Fruit fly (Drosophila melanogaster): ENCODE results near the gene tth.

Gene tth

dm6 chrX:13616417-13617050 is at the start of gene tth, which contains the start of gene Tango2:
Gene tth, minus strand, starts transcription at chrX:13616586.
Gene Tango2, plus strand, starts transcription at chrX:13616989.
- TF ChIP-seq Eip93F (GFP tag; optimal IDR thresholded peaks at IDR 0.05) (peak; percentile 85), fd85E (GFP tag; optimal IDR thresholded peaks at IDR 0.05) (peak; percentile 22), net (GFP tag; optimal IDR thresholded peaks at IDR 0.05) (peak; percentile 77), CG16779 (tag; optimal IDR thresholded peaks at IDR 0.05) (no peak), CG31627 (GFP tag; optimal IDR thresholded peaks at IDR 0.05) (peak; percentile 91), Eip75B (GFP tag; optimal IDR thresholded peaks at IDR 0.05) (peak; percentile 84), Met (GFP tag; optimal IDR thresholded peaks at IDR 0.05) (peak; percentile 86), vri (GFP tag; optimal IDR thresholded peaks at IDR 0.05) (no peak), CG8319 (GFP tag; optimal IDR thresholded peaks at IDR 0.05) (peak; percentile 38), dac (GFP tag; optimal IDR thresholded peaks at IDR 0.05) (no peak), CG3032 (tag; optimal IDR thresholded peaks at IDR 0.05) (peak; percentile 82), CG10631 (GFP tag; optimal IDR thresholded peaks at IDR 0.05) (peak; percentile 84), CG15336 (GFP tag; IDR thresholded peaks at IDR 0.05) (peak; percentile 87), fd59A (GFP tag; optimal IDR thresholded peaks at IDR 0.05) (peak; percentile 68), lz (GFP tag; optimal IDR thresholded peaks at IDR 0.05) (peak; percentile 92), acj6 (GFP tag; optimal IDR thresholded peaks at IDR 0.05) (peak; percentile 89), CG10669 (GFP tag; optimal IDR thresholded peaks at IDR 0.05) (peak; percentile 73), eg (GFP tag; IDR thresholded peaks at IDR 0.05) (peak; percentile 83), CG6792 (GFP tag; optimal IDR thresholded peaks at IDR 0.05) (peak; percentile 80), achi (GFP tag; optimal IDR thresholded peaks at IDR 0.05) (peak; percentile 85), fkh (GFP tag; optimal IDR thresholded peaks at IDR 0.05) (peak; percentile 29), dsx (GFP tag; optimal IDR thresholded peaks at IDR 0.05; ENCODE audit: poor library complexity, severe bottlenecking) (peak; percentile 77), spab (GFP tag; optimal IDR thresholded peaks at IDR 0.05) (no peak), Ets96B (tag; optimal IDR thresholded peaks at IDR 0.05) (peak; percentile 70), CG6808 (GFP tag; optimal IDR thresholded peaks at IDR 0.05) (peak; percentile 51), Hr38 (GFP tag; optimal IDR thresholded peaks at IDR 0.05) (no peak), CG6163 (GFP tag; IDR thresholded peaks at IDR 0.05) (peak; percentile 84), CG6854 (GFP tag; optimal IDR thresholded peaks at IDR 0.05) (no peak), esn (GFP tag; optimal IDR thresholded peaks at IDR 0.05) (peak; percentile 93), OdsH (GFP tag; optimal IDR thresholded peaks at IDR 0.05) (peak; percentile 87), CG4318 (GFP tag; optimal IDR thresholded peaks at IDR 0.05) (no peak), CG3919 (GFP tag; optimal IDR thresholded peaks at IDR 0.05) (peak; percentile 78), ss (GFP tag; optimal IDR thresholded peaks at IDR 0.05) (peak; percentile 56 to 78), Ets21C (GFP tag; optimal IDR thresholded peaks at IDR 0.05) (peak; percentile 80), Eip78C (GFP tag) (peak; percentile 96), Smox (GFP tag; optimal IDR thresholded peaks at IDR 0.05) (peak; percentile 90), CG34406 (GFP tag; optimal IDR thresholded peaks at IDR 0.05) (peak; percentile 70), CG11294 (GFP tag; IDR thresholded peaks at IDR 0.05) (peak; percentile 58), CG11902 (GFP tag; optimal IDR thresholded peaks at IDR 0.05) (peak; percentile 58), CG8632 (GFP tag; optimal IDR thresholded peaks at IDR 0.05) (peak; percentile 81), Blimp-1 (GFP tag; optimal IDR thresholded peaks at IDR 0.05) (peak; percentile 43), Lpt (GFP tag; optimal IDR thresholded peaks at IDR 0.05) (peak; percentile 71), CG8119 (GFP tag; IDR thresholded peaks at IDR 0.05) (peak; percentile 89), topi (GFP tag; optimal IDR thresholded peaks at IDR 0.05) (peak; percentile 89), pdm3 (GFP tag; optimal IDR thresholded peaks at IDR 0.05) (peak; percentile 93), Gug (GFP tag; IDR thresholded peaks at IDR 0.05) (peak; percentile 86), Sox15 (GFP tag; optimal IDR thresholded peaks at IDR 0.05) (peak; percentile 76), Hr39 (GFP tag; optimal IDR thresholded peaks at IDR 0.05) (peak; percentile 88), cyc (GFP tag; optimal IDR thresholded peaks at IDR 0.05) (peak; percentile 79), CG7368 (GFP tag; optimal IDR thresholded peaks at IDR 0.05) (peak; percentile 41), salr (GFP tag; optimal IDR thresholded peaks at IDR 0.05) (peak in 1 of 2 experiments; percentile 60)

All from whole organism, prepupa.